Fruit fly (Drosophila melanogaster): ENCODE results near the gene Hsp23.

Gene Hsp23

DNA sequence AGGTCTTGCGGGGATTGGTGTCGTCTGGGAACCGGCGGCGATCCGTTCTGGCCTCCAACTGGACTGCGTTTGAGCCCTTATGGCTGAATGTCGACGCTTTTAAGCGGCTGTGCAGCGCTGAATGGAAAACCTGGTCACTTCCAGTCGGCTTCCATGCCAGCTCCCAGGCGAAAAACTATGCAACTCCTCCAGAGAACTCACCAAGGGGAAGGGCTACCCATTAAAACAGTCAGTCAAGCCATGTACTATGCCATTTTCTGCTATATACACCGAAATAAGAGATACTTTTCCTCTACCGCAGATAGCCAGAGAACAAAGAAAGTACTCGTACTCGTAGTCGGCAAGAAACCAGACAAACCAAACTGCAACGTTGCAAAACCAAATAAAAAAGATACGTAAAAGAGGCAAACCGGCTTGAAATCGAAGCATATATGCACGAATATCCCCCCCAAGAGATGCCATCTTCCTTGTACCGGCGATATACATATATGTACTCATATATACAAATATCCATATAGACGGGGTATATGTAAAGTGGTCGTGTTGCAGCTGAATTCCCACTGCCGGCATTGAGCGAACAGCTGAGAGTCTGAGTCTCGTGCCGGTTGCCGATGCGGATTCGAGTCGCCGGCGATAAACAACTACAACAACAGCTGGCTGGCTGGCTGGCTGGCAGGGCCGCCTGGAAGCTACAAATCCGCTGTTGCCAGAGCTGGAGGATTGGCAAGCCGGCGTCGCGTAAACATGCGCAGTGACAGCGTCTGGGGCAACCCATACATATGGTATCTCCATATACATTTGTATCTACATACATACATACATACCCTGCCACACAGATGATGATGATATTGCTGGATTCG, 2.0 kb upstream of the Hsp23 start, which contains the start of gene Hsp67Ba:
Hsp67Ba (minus strand) TSS at position 51 of the 860 bp plus-strand sequence.
- TF ChIP-seq CG17801 (GFP tag; optimal IDR thresholded peaks at IDR 0.05; ENCODE audit: partially characterized antibody): no peak

DNA sequence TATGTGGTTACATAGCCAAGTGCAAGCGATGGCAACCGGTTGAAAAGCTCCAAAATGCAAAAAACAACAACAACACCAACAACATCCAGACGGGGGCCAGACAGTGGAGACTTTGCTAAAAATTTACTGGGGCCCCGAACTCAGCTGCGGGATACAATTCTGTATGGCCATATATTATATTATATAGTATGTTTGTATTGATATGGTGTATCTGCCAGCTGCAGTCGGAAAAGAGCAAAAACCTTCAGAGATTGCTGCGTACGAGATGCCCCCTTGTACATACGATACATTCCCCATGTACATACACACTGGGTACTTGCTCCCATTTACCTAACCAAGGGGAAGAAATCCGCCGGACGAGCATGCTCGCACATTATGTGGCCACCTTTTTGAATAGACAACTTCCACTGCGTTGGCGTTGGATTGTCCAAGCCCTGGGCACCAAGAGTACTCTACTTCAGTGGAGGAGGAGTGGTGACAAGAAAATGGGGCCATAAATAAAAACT, 1.3 kb upstream of the Hsp23 start:
- TF ChIP-seq CG17801 (GFP tag; optimal IDR thresholded peaks at IDR 0.05; ENCODE audit: partially characterized antibody): no peak

DNA sequence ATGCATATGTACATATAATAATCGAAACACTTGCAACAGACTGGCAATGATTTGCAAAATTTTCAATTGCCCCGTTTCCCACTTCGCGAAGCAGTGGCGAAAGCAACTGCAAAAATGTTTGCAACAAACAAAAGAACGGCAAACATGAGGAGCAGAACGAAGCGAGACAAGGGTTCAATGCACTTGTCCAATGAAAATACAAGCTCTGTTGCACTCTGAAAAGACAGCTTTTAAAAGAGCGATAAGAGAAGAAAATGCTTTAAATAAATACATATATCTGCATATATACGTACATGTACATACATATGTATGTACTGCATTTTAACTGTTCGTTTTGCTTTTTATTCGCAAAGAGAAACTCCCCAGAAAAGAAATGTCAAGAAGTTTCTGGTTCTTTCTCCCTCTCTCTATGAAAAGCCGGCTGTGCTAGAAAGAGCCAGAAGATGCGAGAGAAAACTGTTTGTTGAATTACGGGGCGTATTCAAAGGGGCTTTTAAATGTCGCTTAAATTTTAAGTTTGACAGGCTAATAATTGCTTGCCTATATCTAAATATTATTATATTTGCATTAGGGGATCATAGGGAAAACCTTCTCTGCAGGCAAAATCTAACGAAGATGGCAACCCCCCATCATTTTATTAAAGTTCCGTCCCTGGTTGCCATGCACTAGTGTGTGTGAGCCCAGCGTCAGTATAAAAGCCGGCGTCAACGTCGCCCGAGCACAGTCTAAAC, 1.8 kb downstream of the Hsp23 start, which contains the start of gene Hsp27:
Hsp27 (plus strand) TSS at position 719 of the 731 bp plus-strand sequence.
- peak; percentile 99 for TF ChIP-seq CG17801 (GFP tag; optimal IDR thresholded peaks at IDR 0.05; ENCODE audit: partially characterized antibody)

DNA sequence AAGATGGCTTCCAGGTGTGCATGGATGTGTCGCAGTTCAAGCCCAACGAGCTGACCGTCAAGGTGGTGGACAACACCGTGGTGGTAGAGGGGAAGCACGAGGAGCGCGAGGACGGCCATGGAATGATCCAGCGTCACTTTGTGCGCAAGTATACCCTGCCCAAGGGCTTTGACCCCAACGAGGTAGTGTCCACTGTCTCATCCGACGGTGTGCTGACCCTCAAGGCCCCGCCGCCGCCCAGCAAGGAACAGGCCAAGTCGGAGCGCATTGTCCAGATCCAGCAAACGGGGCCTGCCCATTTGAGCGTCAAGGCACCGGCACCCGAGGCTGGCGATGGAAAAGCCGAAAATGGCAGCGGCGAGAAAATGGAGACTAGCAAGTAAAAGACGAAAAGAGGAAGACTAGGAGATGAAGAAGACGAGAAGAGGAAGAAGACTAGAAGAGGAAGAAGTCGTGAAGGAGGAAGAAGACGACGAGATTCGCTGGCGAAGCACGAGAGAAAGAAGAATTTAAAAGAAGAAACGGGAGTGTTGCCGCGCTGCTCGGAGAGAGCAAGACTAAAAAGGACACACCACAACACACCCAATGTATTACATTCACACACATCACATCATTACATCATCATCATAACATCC, 2.9 kb downstream of the Hsp23 start:
- no peak for TF ChIP-seq CG17801 (GFP tag; optimal IDR thresholded peaks at IDR 0.05; ENCODE audit: partially characterized antibody)

DNA sequence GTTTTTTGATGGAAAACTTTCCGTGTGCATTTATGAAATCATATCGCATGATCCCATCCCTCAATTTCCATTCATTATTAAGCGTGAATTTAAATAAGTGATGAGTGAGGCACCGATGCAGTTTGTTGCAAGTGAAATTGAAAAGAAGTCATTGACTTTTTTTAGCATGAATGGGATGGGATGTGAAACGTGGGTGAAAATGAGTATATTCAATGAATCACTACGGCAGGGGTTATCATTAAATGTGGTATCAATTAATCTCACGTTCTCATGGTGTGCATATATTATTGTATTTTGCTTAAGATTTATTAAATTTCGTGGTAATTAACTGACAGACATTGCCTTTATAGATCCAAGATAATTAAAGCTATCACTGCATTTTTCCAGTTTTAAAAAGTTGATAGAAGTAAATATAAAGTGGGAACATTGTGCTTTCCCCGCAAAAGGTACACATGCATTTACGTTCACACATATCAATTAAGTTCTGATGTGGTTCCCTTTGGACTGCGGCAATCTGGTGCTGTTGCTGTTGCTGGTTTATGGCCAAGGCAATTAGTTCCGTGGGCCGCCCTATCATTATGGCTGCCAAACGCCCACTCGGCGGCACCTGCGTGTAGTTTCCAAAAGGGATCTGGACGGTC, 9.8 kb downstream of the Hsp23 start:
- TF ChIP-seq CG17801 (GFP tag; optimal IDR thresholded peaks at IDR 0.05; ENCODE audit: partially characterized antibody): no peak

DNA sequence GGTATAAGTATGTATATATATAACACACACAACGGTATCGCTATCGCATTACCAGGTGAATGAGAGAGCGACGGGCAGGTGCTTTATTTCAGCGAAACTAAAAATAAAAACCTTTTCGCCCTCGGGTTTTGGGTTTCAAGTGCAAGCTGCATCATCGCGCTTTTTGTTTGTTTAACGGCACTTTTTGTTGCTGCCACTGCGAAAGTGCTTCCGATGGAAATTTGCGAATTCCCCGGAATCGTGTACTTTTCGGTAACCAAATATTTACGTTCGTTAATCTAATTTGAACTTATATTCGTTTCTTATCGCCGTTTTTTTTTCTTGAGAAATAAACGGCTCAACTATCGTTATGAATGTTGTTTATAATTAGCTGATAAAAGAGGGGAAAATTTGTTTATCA, 14.4 kb downstream of the Hsp23 start:
- TF ChIP-seq CG17801 (GFP tag; optimal IDR thresholded peaks at IDR 0.05; ENCODE audit: partially characterized antibody): peak; percentile 11

DNA sequence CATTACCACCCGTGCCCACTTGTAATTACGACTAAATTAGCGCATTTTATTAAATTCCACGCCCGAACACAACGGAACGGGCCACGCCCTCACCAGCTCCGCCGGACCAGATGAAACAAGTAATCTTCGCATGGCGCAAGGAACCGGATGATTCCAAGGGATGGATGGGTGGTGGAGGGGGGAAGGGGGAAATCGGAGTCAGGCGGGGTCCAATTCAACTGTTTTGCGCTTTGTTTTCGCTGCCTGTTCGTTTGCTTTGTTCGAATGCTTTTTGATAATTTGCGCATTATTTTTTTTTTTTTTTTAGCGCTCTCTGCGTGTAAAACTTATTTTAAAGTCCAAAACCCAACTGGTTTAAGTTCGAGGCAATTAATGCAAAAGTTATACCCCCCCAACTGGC, 15.0 kb downstream of the Hsp23 start:
- TF ChIP-seq CG17801 (GFP tag; optimal IDR thresholded peaks at IDR 0.05; ENCODE audit: partially characterized antibody): no peak

DNA sequence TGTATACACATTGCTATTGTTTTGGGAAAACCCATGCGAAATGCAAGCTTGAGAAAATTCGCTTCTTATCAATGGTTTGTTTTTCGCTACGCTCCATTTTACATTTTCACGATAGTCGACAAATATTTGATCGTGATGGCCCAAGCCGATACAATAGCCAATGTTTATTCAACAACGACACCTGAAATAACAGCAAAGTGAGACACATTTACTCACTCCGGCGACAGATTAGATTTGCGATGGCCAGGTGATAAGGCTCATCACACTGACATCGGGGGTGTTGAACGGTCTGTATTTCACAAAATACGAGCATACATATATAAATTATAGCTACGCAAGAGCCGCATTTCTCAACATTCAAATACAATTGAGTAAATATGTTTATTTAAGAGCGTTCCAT, 15.5 kb downstream of the Hsp23 start:
- TF ChIP-seq CG17801 (GFP tag; optimal IDR thresholded peaks at IDR 0.05; ENCODE audit: partially characterized antibody): peak; percentile 58

DNA sequence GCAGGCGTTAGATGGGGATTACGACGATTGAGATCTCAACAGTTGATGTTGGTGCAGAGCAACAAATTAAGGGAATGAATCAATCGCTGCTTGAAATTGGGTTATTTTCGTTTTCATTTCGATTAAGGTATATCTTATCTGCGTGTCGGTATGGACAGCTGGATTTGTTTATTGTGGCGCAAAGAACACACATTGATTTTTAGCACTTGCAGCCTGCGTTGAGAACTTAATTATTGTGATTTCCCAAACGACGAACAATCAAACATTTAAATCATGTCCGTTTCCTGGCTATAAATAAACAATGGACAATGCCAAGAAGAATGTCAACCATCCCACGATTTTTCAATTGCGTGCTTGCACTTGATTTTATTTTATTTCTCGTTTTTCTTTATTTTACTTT, 16.3 kb downstream of the Hsp23 start:
- no peak for TF ChIP-seq CG17801 (GFP tag; optimal IDR thresholded peaks at IDR 0.05; ENCODE audit: partially characterized antibody)

DNA sequence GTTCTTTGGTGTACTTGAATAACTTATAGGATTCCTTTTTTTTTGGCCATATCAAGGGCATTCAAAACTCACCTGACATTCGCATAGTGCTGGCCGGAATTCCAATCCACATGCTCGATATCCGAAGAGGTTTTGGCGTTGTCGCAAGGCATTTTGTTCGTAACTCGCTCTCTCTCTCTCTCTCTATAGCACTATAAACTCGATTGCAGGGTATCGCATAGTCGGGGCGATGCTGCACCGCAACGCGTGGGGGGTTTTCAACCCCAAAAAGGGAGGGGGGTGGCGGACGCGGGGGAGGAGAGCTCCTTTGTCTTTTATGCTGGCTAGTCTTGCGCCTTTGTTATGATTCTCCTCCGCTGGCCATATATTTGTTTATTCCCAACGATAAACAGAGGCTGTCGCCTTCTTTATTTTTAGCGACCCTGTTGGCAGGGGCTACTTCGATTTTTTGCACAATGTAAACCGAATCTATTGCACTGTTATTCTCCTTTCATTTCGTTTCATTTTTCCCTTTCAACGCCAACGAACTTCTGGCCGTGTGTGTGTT, 16.8 kb downstream of the Hsp23 start:
- TF ChIP-seq CG17801 (GFP tag; optimal IDR thresholded peaks at IDR 0.05; ENCODE audit: partially characterized antibody): no peak

DNA sequence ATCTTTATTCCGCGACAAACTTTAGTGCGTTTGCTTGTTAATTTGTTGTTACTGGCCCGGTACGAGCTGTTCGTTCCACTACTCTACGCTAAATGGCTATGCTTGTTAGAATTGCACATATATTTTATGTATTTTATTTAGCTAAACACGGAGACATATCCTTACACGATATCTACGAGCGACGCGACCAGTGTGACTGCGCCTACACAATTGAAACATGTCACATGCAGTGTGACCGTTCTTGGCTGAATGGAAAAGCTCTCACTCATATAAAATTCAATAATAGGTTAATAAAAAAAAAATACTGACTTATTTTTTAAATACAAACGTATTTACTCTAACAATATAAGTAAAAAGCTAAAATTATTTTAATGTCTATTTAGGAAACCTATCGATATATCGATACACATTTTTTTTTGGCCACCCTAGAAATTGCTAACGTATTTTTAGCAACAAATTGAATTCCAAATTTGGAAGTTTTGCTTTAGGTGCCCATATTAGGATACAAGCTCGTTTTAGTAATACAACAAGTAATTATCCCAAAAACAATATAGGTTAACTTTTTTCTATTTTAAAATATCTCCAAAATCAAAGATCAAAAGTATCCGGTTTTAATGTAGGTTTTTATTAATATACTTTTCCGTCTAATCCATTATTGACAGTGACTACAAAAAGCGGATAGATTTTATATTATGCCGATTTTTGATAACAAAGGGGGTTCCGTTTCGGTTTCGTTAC, 17.5 kb downstream of the Hsp23 start, which contains the start of gene CG4080:
CG4080 (minus strand) TSS at position 215 of the 738 bp plus-strand sequence.
- peak; percentile 68 for TF ChIP-seq CG17801 (GFP tag; optimal IDR thresholded peaks at IDR 0.05; ENCODE audit: partially characterized antibody)

DNA sequence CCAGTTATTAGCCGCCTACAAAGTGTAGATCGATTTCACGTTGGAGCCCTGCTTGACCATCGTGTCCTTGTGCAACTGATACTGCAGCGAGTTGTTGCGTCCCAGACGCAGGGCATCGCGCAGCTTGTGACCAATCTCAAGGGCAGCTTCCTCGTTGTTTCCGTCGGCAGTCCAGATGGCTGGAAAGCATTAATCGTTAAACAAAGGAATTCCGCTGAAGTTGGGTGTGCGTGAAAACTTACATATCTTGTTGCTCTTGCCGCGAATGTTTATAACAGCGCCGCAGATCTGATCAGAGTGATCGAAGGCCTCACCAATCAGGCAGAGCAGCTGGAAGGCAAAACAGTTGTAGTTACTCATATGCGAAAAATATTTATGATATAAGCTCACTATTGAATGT, 18.2 kb downstream of the Hsp23 start:
- no peak for TF ChIP-seq CG17801 (GFP tag; optimal IDR thresholded peaks at IDR 0.05; ENCODE audit: partially characterized antibody)

DNA sequence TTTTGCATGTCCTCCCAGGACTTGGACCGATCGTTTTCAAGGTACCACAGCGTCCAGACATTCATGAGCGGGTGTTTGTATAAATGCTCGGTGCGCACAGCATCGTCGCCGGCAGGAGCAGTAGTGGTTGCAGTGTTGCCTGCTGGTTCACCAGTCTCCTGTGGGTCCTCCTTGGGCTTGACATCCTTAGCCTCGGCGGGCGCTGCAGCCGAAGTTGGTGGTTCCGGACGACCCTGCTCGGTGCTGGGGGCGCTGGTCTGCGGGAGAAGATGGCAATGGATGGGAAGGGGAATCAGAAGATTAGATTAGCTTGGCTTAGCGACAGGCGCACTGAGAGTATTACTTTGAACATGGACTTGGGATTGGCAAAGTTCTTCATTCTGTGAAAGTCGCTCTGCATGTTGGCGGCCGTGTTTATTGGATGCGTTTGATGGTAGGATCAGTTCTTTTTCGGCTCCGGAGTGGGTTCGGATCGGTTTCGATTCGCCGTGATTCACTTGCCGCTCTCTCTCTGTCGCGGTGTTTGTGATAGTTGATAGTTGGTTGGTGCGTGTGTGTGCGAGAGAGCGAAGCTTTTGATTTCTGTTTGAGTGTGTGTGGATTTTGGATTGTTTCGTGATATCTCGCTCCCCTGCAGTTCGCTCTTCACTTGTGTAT, 19.1 kb downstream of the Hsp23 start:
- TF ChIP-seq CG17801 (GFP tag; optimal IDR thresholded peaks at IDR 0.05; ENCODE audit: partially characterized antibody): no peak
